Worm (Caenorhabditis elegans): Measurements from ENCODE around the gene rps-29.

The rps-29 gene

DNA sequence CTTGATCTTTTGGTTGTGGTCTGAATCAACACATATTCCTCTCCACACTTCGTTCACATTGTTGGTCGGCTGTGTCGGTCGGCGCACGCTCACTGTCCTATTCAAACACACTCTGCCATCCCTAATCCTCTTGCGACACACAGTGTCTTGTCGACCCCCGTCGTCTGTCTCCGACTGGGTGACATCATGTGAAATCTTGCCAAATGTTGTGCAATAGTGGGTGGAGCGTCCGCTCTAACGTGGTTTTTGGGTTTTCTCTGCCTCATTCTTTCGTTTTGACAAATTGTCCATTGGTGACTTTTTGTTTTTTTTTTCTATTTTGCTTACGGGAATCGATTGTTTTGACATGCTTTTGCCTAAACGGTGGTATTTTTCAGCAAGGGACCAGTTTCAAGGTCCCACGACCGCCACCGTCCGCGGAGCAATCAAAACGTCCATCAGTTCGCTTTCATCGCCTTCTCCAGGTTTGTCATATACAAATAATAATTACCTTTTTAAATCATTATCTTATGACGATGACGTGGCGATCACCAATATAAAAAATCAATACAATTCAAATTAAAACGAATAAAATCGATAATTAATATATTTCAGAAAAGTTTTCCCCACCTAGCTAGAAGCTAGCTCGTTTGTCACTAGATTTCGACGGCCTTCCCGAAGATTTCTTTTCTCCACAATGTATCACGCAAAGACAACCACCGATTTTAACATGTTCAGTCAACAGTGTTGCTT is 39.8 kb downstream of the rps-29 start:
- peak; percentile 9 for TF ChIP-seq unc-62 (GFP tag; optimal IDR thresholded peaks at IDR 0.05)

DNA sequence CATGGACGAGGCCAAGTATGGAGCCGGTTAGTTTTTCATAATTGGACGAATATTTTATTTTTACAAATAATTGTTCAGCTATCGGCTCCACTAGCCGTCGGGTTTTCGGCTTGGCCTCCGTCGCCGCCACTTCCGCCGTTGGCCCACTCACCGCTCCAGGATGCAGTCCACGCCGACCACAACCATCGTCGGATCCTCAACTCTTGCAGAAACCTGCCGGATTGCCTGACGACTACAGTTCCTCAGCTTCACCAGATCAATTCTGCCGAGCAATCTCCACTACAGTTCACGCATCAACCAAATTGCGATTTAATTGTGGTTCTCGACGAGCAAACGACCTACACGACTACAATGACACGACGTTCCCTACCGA is 40.3 kb downstream of the rps-29 start:
- TF ChIP-seq unc-62 (GFP tag; optimal IDR thresholded peaks at IDR 0.05), result no peak

DNA sequence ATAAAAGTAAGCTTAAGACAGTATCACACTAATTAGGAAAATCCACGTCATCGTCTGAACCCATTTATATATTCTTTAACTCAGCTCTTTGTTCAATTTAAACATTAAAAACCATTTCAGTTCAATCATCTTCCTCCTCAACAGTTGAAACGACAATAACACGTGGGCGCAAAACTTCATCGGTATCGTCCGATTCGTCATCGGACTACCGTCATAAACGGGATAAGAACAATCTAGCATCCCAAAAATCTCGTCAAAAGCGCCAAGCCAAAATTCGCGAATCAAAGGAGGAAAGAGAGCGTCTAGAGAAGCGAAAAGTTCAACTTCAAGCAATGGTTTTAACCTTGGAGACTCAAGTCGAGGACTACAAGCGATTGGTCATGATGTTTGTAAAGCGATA is 41.1 kb downstream of the rps-29 start:
- no peak for TF ChIP-seq unc-62 (GFP tag; optimal IDR thresholded peaks at IDR 0.05)

DNA sequence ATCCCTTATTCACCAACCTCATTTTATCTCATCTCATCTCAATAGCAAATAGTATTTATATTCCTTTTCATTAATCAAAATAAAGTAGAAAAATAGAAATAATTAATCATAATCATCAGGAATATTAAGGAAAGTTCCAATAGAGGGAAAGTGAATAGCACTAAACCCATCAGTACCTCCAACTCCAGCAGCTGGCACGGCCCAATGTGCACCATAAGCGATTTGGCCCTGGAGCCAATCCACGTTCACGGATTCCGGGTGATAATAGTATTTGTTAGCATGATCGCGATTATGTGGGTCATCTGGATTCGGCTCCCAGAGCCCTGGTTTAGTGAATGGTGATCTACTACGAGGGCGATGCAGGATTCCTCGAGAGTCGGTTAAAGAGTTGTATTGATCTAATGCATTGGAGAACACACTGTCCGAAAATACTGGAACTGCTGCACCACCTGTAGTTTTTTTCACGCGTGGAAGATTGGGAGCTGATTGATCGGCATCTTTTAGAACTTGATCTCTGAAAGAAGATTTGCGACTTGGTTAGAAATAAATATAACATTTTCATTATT is 41.7 kb downstream of the rps-29 start:
- peak; percentile 20 for TF ChIP-seq unc-62 (GFP tag; optimal IDR thresholded peaks at IDR 0.05)

DNA sequence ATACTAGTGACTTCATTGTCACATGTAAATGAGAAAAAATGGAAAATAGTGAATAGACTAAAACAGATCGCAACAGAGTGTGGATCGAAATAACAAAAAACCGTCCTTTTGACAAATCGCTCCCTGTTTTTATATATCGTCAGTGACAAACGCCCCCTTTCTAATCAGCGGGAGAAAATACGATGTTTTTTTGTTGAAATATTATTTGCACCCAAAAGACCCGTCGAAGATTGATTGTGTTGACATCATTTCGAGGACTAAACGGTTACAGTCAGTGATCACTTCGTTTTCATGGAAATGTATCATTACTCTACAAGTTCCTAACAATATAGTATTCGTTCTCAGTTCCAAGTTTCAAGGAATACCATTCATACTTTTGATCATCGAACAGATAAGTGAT is 45.4 kb downstream of the rps-29 start, which contains the start of gene dos-3:
TSS of gene dos-3 (minus strand) at position 101 of the 400 bp plus-strand sequence.
- TF ChIP-seq unc-62 (GFP tag; optimal IDR thresholded peaks at IDR 0.05), result no peak

DNA sequence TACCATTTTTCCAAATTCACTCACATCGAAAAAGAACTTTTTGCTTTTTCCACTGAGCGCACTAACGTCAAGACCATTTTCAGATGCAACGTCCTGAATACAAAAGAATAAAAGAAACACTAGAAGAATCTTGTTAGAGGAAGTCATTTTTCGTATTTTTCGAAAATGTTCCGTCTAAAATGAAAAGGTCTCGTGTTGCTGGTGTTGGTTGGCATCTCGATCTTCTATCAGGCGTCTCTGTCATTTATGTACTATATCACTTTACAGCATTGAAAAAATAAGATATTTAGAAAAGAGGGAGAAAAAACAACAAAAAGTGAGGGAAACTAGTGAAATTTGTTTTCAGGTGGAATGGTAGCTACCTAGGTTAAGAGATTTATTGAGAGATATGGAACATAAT is 47.1 kb downstream of the rps-29 start, which contains the start of gene K02F3.9:
TSS of gene K02F3.9 (minus strand) at position 190 of the 400 bp plus-strand sequence.
- no peak for TF ChIP-seq unc-62 (GFP tag; optimal IDR thresholded peaks at IDR 0.05)

DNA sequence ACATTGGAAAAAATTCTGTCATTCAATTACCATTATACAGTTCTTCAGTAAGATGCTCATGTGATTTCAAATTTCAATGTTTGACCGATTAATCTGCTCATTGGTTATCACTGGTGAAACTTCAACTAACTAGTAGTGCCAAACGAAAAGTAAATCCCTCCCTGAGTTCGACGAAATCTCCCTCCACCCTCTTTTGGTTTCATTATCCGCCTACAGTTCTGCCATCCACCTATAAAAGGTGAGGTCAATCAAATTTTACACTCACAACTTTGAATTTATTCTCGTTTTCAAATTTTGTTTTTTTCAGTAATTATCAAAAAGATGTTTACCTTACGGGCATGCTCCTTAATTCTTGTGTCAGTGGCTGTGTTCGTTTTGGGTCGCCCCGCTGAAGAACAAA is 48.5 kb downstream of the rps-29 start, which contains the start of gene far-8:
TSS of gene far-8 (plus strand) at position 301 of the 400 bp plus-strand sequence.
- TF ChIP-seq unc-62 (GFP tag; optimal IDR thresholded peaks at IDR 0.05), result no peak

DNA sequence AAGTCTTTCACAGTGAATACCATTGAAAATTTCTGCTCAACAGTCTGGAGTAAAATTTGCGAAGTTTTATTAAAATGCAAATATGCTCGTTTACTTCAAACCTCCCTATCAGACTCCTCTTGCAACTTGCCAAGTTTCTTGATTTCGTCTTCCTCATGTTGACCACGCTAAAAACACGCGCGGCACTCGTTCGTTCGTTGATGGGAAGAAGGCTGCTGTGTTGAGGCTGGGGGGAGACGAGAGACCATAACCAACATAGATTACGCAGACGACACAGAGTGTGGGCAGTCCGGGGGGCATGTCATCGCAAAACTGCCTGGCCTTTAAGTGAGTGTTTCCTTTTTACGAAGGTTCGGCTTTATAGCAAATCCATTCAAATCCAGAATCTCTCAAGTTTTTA is 49.9 kb downstream of the rps-29 start:
- TF ChIP-seq unc-62 (GFP tag; optimal IDR thresholded peaks at IDR 0.05), result no peak

DNA sequence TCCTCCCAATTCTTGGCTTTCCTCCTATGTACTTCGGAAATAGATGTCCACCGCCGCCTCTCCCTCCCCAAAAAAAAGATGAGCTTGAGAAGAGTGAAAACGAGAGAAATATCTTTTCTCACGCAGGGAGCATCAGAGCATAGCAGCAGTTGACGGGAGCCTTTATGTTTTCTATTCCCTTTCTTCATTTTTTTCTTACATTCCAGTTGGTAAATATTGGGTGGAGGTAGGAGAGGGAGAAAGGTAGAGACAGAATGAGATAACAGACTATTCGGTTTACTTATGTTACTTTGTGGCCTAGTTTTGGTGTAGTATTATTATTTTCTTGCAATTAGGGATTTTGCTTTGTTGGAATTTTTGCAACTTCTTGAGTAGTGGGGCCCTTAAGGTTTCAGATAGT is 50.5 kb downstream of the rps-29 start:
- no peak for TF ChIP-seq unc-62 (GFP tag; optimal IDR thresholded peaks at IDR 0.05)

Data from whole organism, dauer.